Worm (Caenorhabditis elegans) whole organism, mixed stage, embryonic: ENCODE results near the gene ZC487.1.

Experiments
- M03D4.4 ChIP-seq: sonication (generic microtip); optimal IDR thresholded peaks from 2 replicates; lab custom pipeline; 2017; ENCODE audit warnings: mild to moderate bottlenecking, missing genetic modification characterization, missing compliant biosample characterization
- ceh-39 ChIP-seq: fragments of 150-350 bp; optimal IDR thresholded peaks from 2 replicates; lab custom pipeline; 2014; ENCODE audit warnings: missing biosample characterization, missing genetic modification characterization
- elt-1 ChIP-seq: sonication (generic microtip); optimal IDR thresholded peaks from 2 replicates; lab custom pipeline; 2017; ENCODE audit warnings: missing genetic modification characterization, mild to moderate bottlenecking, missing compliant biosample characterization, antibody characterized with exemption, moderate library complexity, borderline replicate concordance; ENCODE audit not compliant: insufficient read depth
- nhr-12 ChIP-seq: fragments of 150-350 bp; optimal IDR thresholded peaks from 2 replicates; lab custom pipeline; 2014; ENCODE audit warnings: missing biosample characterization, missing genetic modification characterization
- nhr-28 ChIP-seq: fragments of 150-350 bp; optimal IDR thresholded peaks from 2 replicates; lab custom pipeline; 2014; ENCODE audit warnings: missing biosample characterization, missing genetic modification characterization
- ztf-11 ChIP-seq: fragments of 150-350 bp; optimal IDR thresholded peaks from 2 replicates; lab custom pipeline; 2014; ENCODE audit warnings: missing biosample characterization, missing genetic modification characterization

DNA sequence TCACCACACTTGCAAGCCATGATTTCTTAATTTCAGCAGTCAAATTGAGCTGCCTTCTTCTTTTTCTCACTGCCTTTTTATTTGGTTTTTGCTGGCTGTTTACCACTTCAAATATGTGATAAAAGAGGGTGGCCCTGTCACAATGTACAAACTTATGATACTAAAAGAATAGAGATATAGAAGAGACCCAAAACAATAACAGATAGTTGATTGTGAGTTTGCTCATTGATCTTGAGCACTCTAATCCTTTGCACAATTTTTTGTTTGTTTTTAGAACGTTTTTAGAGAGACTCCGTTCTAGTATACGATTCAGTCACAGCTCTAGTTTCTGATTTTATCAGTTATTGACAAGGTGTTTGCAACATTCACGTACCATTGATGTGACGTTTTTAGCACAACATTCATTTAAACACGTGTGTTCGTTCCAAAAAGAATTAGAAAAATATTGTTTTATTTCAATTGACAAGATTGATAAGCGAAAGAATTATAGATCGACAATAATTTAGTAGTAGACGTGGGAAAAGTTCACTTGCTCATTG lies 35.4 kb upstream of the ZC487.1 start, which contains the start of gene mtl-1:
- no peak for TF ChIP-seq ztf-11 (tag; lab: Kevin White, UChicago)
- no peak for TF ChIP-seq M03D4.4 (tag; lab: Kevin White, UChicago)
- TF ChIP-seq ceh-39: no peak
- TF ChIP-seq elt-1 (tag; lab: Kevin White, UChicago): no peak
- no peak for TF ChIP-seq nhr-28
- no peak for TF ChIP-seq nhr-12
